Fruit fly (Drosophila melanogaster) Kc167 (cell line): ENCODE measurements around the gene Aos1.

Source experiments
- Myc ChIP-seq: fragments of >200 bp; optimal IDR thresholded peaks from 2 replicates; lab custom pipeline; 2017; ENCODE audit warnings: missing external identifiers
- Sin3A ChIP-seq: fragments of >200 bp; optimal IDR thresholded peaks from 2 replicates; lab custom pipeline; 2018; ENCODE audit warnings: missing external identifiers
- h ChIP-seq: fragments of >200 bp; optimal IDR thresholded peaks from 3 replicates; lab custom pipeline; 2018; ENCODE audit warnings: missing external identifiers
- insv ChIP-seq: fragments of >200 bp; optimal IDR thresholded peaks from 3 replicates; lab custom pipeline; 2018; ENCODE audit warnings: missing external identifiers
- psq ChIP-seq: fragments of >200 bp; optimal IDR thresholded peaks from 2 replicates; lab custom pipeline; 2017; ENCODE audit warnings: missing external identifiers
- ttk ChIP-seq: sonication (Bioruptor generic); optimal IDR thresholded peaks from 2 replicates; lab custom pipeline; 2017; ENCODE audit warnings: missing external identifiers

Aos1 gene

dm6 chr3R:12425510-12426309 lies 7.9 kb downstream of the Aos1 start, which contains the start of gene Pp1-87B:
Gene Pp1-87B (minus strand): TSS chr3R:12425917.
- TF ChIP-seq Myc (no peak), ttk (lab: Kevin White, UChicago) (no peak), insv (no peak), Sin3A (lab: Kevin White, UChicago) (peak; percentile 32), psq (lab: Kevin White, UChicago) (peak; percentile 100)

dm6 chr3R:12423997-12424396 lies 9.6 kb downstream of the Aos1 start:
- TF ChIP-seq ttk (lab: Kevin White, UChicago) (no peak), Myc (no peak), h (lab: Kevin White, UChicago) (no peak), psq (lab: Kevin White, UChicago) (no peak), insv (no peak), Sin3A (lab: Kevin White, UChicago) (no peak)

dm6 chr3R:12422379-12422975 lies 11.1 kb downstream of the Aos1 start, which contains the start of the genes Scgbeta and CG17202:
Gene Scgbeta (minus strand): TSS chr3R:12422429.
Gene CG17202 (plus strand): TSS chr3R:12422768.
- no peak for TF ChIP-seq psq (lab: Kevin White, UChicago)

dm6 chr3R:12413274-12413958 lies 20.2 kb downstream of the Aos1 start, which contains the start of the genes Dip-C and pps:
Gene Dip-C (minus strand): TSS chr3R:12413759.
Gene pps (plus strand): TSS chr3R:12413828.
- TF ChIP-seq ttk (lab: Kevin White, UChicago): no peak
- TF ChIP-seq insv: no peak
- TF ChIP-seq h (lab: Kevin White, UChicago): no peak
- no peak for TF ChIP-seq Myc
- no peak for TF ChIP-seq Sin3A (lab: Kevin White, UChicago)
- TF ChIP-seq psq (lab: Kevin White, UChicago): no peak

- TF ChIP-seq Sin3A (lab: Kevin White, UChicago): no peak
- TF ChIP-seq psq (lab: Kevin White, UChicago): no peak
- TF ChIP-seq ttk (lab: Kevin White, UChicago): no peak
- no peak for TF ChIP-seq Myc
- TF ChIP-seq h (lab: Kevin White, UChicago): no peak
- TF ChIP-seq insv: no peak
These were observed 22.2 kb downstream of the Aos1 start for dm6 chr3R:12411449-12411848.

dm6 chr3R:12408160-12408559 lies 25.5 kb downstream of the Aos1 start, which contains the start of gene CG5196:
Gene CG5196 (plus strand): TSS chr3R:12408316.
- no peak for TF ChIP-seq Sin3A (lab: Kevin White, UChicago)
- no peak for TF ChIP-seq insv
- TF ChIP-seq ttk (lab: Kevin White, UChicago): no peak
- TF ChIP-seq h (lab: Kevin White, UChicago): no peak
- TF ChIP-seq Myc: no peak

dm6 chr3R:12406235-12407196 lies 27.1 kb downstream of the Aos1 start, which contains the start of gene CG5167:
Gene CG5167 (plus strand): TSS chr3R:12406532.
- no peak for TF ChIP-seq Sin3A (lab: Kevin White, UChicago)

dm6 chr3R:12405928-12406234 lies 27.7 kb downstream of the Aos1 start, which contains the start of gene Cyp9f2:
Gene Cyp9f2 (minus strand): TSS chr3R:12406028.
- TF ChIP-seq h (lab: Kevin White, UChicago) (no peak), psq (lab: Kevin White, UChicago) (no peak), ttk (lab: Kevin White, UChicago) (no peak), Myc (no peak), Sin3A (lab: Kevin White, UChicago) (no peak), insv (no peak)

- TF ChIP-seq psq (lab: Kevin White, UChicago) (no peak), insv (no peak), Sin3A (lab: Kevin White, UChicago) (no peak), ttk (lab: Kevin White, UChicago) (no peak), Myc (no peak), h (lab: Kevin White, UChicago) (no peak)
These were observed 28.5 kb downstream of the Aos1 start for dm6 chr3R:12405134-12405533.

dm6 chr3R:12402935-12403334 lies 30.7 kb downstream of the Aos1 start:
- TF ChIP-seq Myc: no peak
- TF ChIP-seq Sin3A (lab: Kevin White, UChicago): no peak
- no peak for TF ChIP-seq insv
- no peak for TF ChIP-seq psq (lab: Kevin White, UChicago)

dm6 chr3R:12401672-12402296 lies 31.8 kb downstream of the Aos1 start, which contains the start of gene DNAlig3:
Gene DNAlig3 (minus strand): TSS chr3R:12401839.
- TF ChIP-seq Sin3A (lab: Kevin White, UChicago): no peak
- no peak for TF ChIP-seq psq (lab: Kevin White, UChicago)
- TF ChIP-seq insv: peak; percentile 84
- TF ChIP-seq ttk (lab: Kevin White, UChicago): no peak
